Fruit fly (Drosophila melanogaster) whole organism, embryonic: Measurements from ENCODE around the gene CG14431.

Experiments
- Bdp1 ChIP-seq: fragments of 200-800 bp; sonication (Bioruptor generic); optimal IDR thresholded peaks from 3 replicates; lab custom pipeline; 2016; ENCODE audit warnings: missing biosample characterization, missing genetic modification characterization
- CG10147 ChIP-seq: fragments of 200-800 bp; sonication (Bioruptor generic); optimal IDR thresholded peaks from 2 replicates; lab custom pipeline; 2019; ENCODE audit warnings: missing biosample characterization, mild to moderate bottlenecking, missing genetic modification characterization, moderate library complexity
- CG10959 ChIP-seq: fragments of 200-800 bp; sonication (Bioruptor generic); IDR thresholded peaks from 2 replicates; pipeline ENCODE4 v1.3.6; 2022; ENCODE audit warnings: missing biosample characterization, missing genetic modification characterization
- CG12299 ChIP-seq: fragments of 200-800 bp; sonication (Bioruptor generic); optimal IDR thresholded peaks from 2 replicates; lab custom pipeline; 2018; ENCODE audit warnings: missing biosample characterization, mild to moderate bottlenecking, missing genetic modification characterization
- CG1233 ChIP-seq: fragments of 200-800 bp; sonication (Bioruptor generic); optimal IDR thresholded peaks from 4 replicates; lab custom pipeline; 2018; ENCODE audit warnings: missing biosample characterization, mild to moderate bottlenecking, missing genetic modification characterization
- CG14860 ChIP-seq: fragments of 200-800 bp; sonication (Bioruptor generic); IDR thresholded peaks from 3 replicates; pipeline ENCODE4 v1.3.6; 2022; ENCODE audit warnings: missing biosample characterization, missing genetic modification characterization; ENCODE audit not compliant: partially characterized antibody
- CG15269 ChIP-seq: fragments of 200-800 bp; sonication (Bioruptor generic); optimal IDR thresholded peaks from 2 replicates; lab custom pipeline; 2018; ENCODE audit warnings: missing biosample characterization, mild to moderate bottlenecking, missing genetic modification characterization, moderate library complexity
- CG16813 ChIP-seq: fragments of 200-800 bp; sonication (Bioruptor generic); IDR thresholded peaks from 3 replicates; pipeline ENCODE4 v1.3.6; 2022; ENCODE audit warnings: missing biosample characterization, missing genetic modification characterization; ENCODE audit not compliant: partially characterized antibody
- CG17361 ChIP-seq: fragments of 200-800 bp; sonication (Bioruptor generic); IDR thresholded peaks from 3 replicates; pipeline ENCODE4 v1.3.6; 2022; ENCODE audit warnings: missing biosample characterization, missing genetic modification characterization
- CG30431 ChIP-seq: fragments of 200-800 bp; sonication (Bioruptor generic); optimal IDR thresholded peaks from 2 replicates; lab custom pipeline; 2017; ENCODE audit warnings: missing biosample characterization, missing genetic modification characterization
- CG32772 ChIP-seq: fragments of 200-800 bp; sonication (Bioruptor generic); IDR thresholded peaks from 2 replicates; pipeline ENCODE4 v1.3.6; 2022; ENCODE audit warnings: missing biosample characterization, missing genetic modification characterization
- CG4707 ChIP-seq: fragments of 200-800 bp; sonication (Bioruptor generic); optimal IDR thresholded peaks from 2 replicates; lab custom pipeline; 2018; ENCODE audit warnings: missing biosample characterization, mild to moderate bottlenecking, missing genetic modification characterization, moderate library complexity
- CG4820 ChIP-seq: fragments of 200-800 bp; sonication (Bioruptor generic); optimal IDR thresholded peaks from 3 replicates; lab custom pipeline; 2016; ENCODE audit warnings: missing biosample characterization, missing genetic modification characterization
- CG5245 ChIP-seq: fragments of 200-800 bp; sonication (Bioruptor generic); optimal IDR thresholded peaks from 3 replicates; lab custom pipeline; 2016; ENCODE audit warnings: missing biosample characterization, missing genetic modification characterization
- CG8944 ChIP-seq: fragments of 200-800 bp; sonication (Bioruptor generic); optimal IDR thresholded peaks from 3 replicates; lab custom pipeline; 2016; ENCODE audit warnings: missing biosample characterization, missing genetic modification characterization
- CTCF ChIP-seq: fragments of 200-800 bp; sonication (Bioruptor generic); optimal IDR thresholded peaks from 2 replicates; lab custom pipeline; 2017; ENCODE audit warnings: missing biosample characterization, mild to moderate bottlenecking, missing genetic modification characterization, moderate library complexity
- Camta ChIP-seq: fragments of 200-800 bp; sonication (Bioruptor generic); optimal IDR thresholded peaks from 2 replicates; lab custom pipeline; 2016; ENCODE audit warnings: missing biosample characterization, missing genetic modification characterization
- CoRest ChIP-seq: fragments of 200-800 bp; sonication (Bioruptor generic); optimal IDR thresholded peaks from 3 replicates; lab custom pipeline; 2018; ENCODE audit warnings: missing biosample characterization, mild to moderate bottlenecking, missing genetic modification characterization, moderate library complexity
- D19A ChIP-seq: fragments of 200-800 bp; optimal IDR thresholded peaks from 3 replicates; lab custom pipeline; 2019; ENCODE audit warnings: missing biosample characterization, mild to moderate bottlenecking, missing genetic modification characterization, moderate library complexity
- Doc3 ChIP-seq: fragments of 200-800 bp; sonication (Bioruptor generic); IDR thresholded peaks from 3 replicates; pipeline ENCODE4 v1.3.6; 2022; ENCODE audit warnings: missing biosample characterization, missing genetic modification characterization; ENCODE audit not compliant: partially characterized antibody
- Dp ChIP-seq: fragments of 200-800 bp; sonication (Bioruptor generic); optimal IDR thresholded peaks from 2 replicates; lab custom pipeline; 2018; ENCODE audit warnings: missing biosample characterization, mild to moderate bottlenecking, missing genetic modification characterization, moderate library complexity
- Dref ChIP-seq: fragments of 200-800 bp; sonication (Bioruptor generic); IDR thresholded peaks from 2 replicates; pipeline ENCODE4 v1.3.6; 2022; ENCODE audit warnings: missing biosample characterization, missing genetic modification characterization
- Ets65A ChIP-seq: fragments of 200-800 bp; sonication (Bioruptor generic); peaks from one replicate; lab custom pipeline; 2016; ENCODE audit warnings: missing biosample characterization, missing genetic modification characterization
- Hr78 ChIP-seq, 2 experiments: fragments of 200-800 bp in 1 of 2; fragments of >200 bp in 1 of 2; sonication (Bioruptor generic) in 1 of 2; optimal IDR thresholded peaks; 2 replicates each; lab custom pipeline; 2017 to 2019; ENCODE audit warnings: missing biosample characterization in 2 of 2, missing genetic modification characterization in 2 of 2, mild to moderate bottlenecking in 1 of 2, moderate library complexity in 1 of 2
- Lpt ChIP-seq: fragments of >200 bp; optimal IDR thresholded peaks from 2 replicates; lab custom pipeline; 2018; ENCODE audit warnings: missing biosample characterization, missing genetic modification characterization
- MTF-1 ChIP-seq: fragments of 200-800 bp; sonication (Bioruptor generic); optimal IDR thresholded peaks from 2 replicates; lab custom pipeline; 2018; ENCODE audit warnings: missing biosample characterization, mild to moderate bottlenecking, missing genetic modification characterization, borderline replicate concordance
- Meics ChIP-seq: fragments of 200-800 bp; sonication (Bioruptor generic); optimal IDR thresholded peaks from 2 replicates; lab custom pipeline; 2017; ENCODE audit warnings: missing biosample characterization, mild to moderate bottlenecking, missing genetic modification characterization
- Mrtf ChIP-seq: fragments of 200-800 bp; sonication (Bioruptor generic); IDR thresholded peaks from 3 replicates; pipeline ENCODE4 v1.3.6; 2022; ENCODE audit warnings: missing biosample characterization, missing genetic modification characterization
- Opbp ChIP-seq: fragments of 200-800 bp; sonication (Bioruptor generic); IDR thresholded peaks from 3 replicates; pipeline ENCODE4 v1.3.6; 2022; ENCODE audit warnings: missing biosample characterization, missing genetic modification characterization; ENCODE audit not compliant: partially characterized antibody
- TFAM ChIP-seq: fragments of 200-800 bp; sonication (Bioruptor generic); optimal IDR thresholded peaks from 2 replicates; lab custom pipeline; 2017; ENCODE audit warnings: missing biosample characterization, missing genetic modification characterization, inconsistent platforms
- ap ChIP-seq: fragments of 200-800 bp; sonication (Bioruptor generic); IDR thresholded peaks from 2 replicates; pipeline ENCODE4 v1.3.6; 2022; ENCODE audit warnings: missing biosample characterization, missing genetic modification characterization
- ase ChIP-seq: fragments of 200-800 bp; sonication (Bioruptor generic); IDR thresholded peaks from 3 replicates; pipeline ENCODE4 v1.3.6; 2022; ENCODE audit warnings: missing biosample characterization, missing genetic modification characterization
- chif ChIP-seq, 2 experiments: fragments of 200-800 bp; sonication (Bioruptor generic); optimal IDR thresholded peaks; 3 replicates each; lab custom pipeline; 2016; ENCODE audit warnings: missing biosample characterization in 2 of 2, missing genetic modification characterization in 2 of 2
- crol ChIP-seq: fragments of 200-800 bp; sonication (Bioruptor generic); IDR thresholded peaks from 2 replicates; pipeline ENCODE4 v1.3.6; 2022; ENCODE audit warnings: missing biosample characterization, missing genetic modification characterization
- ems ChIP-seq: fragments of 200-800 bp; sonication (Bioruptor generic); optimal IDR thresholded peaks from 3 replicates; lab custom pipeline; 2016; ENCODE audit warnings: missing biosample characterization, missing genetic modification characterization
- fd96Cb ChIP-seq: fragments of 200-800 bp; sonication (Bioruptor generic); optimal IDR thresholded peaks from 2 replicates; lab custom pipeline; 2018; ENCODE audit warnings: missing biosample characterization, mild to moderate bottlenecking, missing genetic modification characterization, moderate library complexity
- gcm ChIP-seq: fragments of 200-800 bp; sonication (Bioruptor generic); optimal IDR thresholded peaks from 2 replicates; lab custom pipeline; 2019; ENCODE audit warnings: missing biosample characterization, mild to moderate bottlenecking, missing genetic modification characterization, moderate library complexity
- luna ChIP-seq: fragments of 200-800 bp; sonication (Bioruptor generic); optimal IDR thresholded peaks from 2 replicates; lab custom pipeline; 2016; ENCODE audit warnings: missing biosample characterization, missing genetic modification characterization
- mam ChIP-seq: fragments of 200-800 bp; sonication (Bioruptor generic); optimal IDR thresholded peaks from 3 replicates; lab custom pipeline; 2016; ENCODE audit warnings: missing biosample characterization, missing genetic modification characterization
- nau ChIP-seq: fragments of 200-800 bp; sonication (Bioruptor generic); optimal IDR thresholded peaks from 3 replicates; lab custom pipeline; 2017; ENCODE audit warnings: missing biosample characterization, mild to moderate bottlenecking, missing genetic modification characterization, missing genetic modification reagents
- seq ChIP-seq: fragments of 200-800 bp; sonication (Bioruptor generic); IDR thresholded peaks from 2 replicates; pipeline ENCODE4 v1.3.6; 2022; ENCODE audit warnings: missing biosample characterization, missing genetic modification characterization
- sima ChIP-seq: fragments of 200-800 bp; sonication (Bioruptor generic); optimal IDR thresholded peaks from 2 replicates; lab custom pipeline; 2016; ENCODE audit warnings: missing biosample characterization, missing genetic modification characterization
- sr ChIP-seq: fragments of 200-800 bp; sonication (Bioruptor generic); IDR thresholded peaks from 3 replicates; pipeline ENCODE4 v1.3.6; 2022; ENCODE audit warnings: missing biosample characterization, missing genetic modification characterization
- stc ChIP-seq: fragments of 200-800 bp; sonication (Bioruptor generic); IDR thresholded peaks from 2 replicates; pipeline ENCODE4 v1.3.6; 2022; ENCODE audit warnings: missing biosample characterization, missing genetic modification characterization
- tap ChIP-seq: fragments of 200-800 bp; optimal IDR thresholded peaks from 3 replicates; lab custom pipeline; 2019; ENCODE audit warnings: missing biosample characterization, mild to moderate bottlenecking, missing genetic modification characterization, moderate library complexity
- toy ChIP-seq: fragments of 200-800 bp; sonication (Bioruptor generic); IDR thresholded peaks from 2 replicates; pipeline ENCODE4 v1.3.6; 2022; ENCODE audit warnings: missing biosample characterization, missing genetic modification characterization
- unc-4 ChIP-seq: fragments of 200-800 bp; sonication (Bioruptor generic); IDR thresholded peaks from 2 replicates; pipeline ENCODE4 v1.3.6; 2022; ENCODE audit warnings: missing biosample characterization, missing genetic modification characterization; ENCODE audit not compliant: partially characterized antibody

The CG14431 gene

DNA sequence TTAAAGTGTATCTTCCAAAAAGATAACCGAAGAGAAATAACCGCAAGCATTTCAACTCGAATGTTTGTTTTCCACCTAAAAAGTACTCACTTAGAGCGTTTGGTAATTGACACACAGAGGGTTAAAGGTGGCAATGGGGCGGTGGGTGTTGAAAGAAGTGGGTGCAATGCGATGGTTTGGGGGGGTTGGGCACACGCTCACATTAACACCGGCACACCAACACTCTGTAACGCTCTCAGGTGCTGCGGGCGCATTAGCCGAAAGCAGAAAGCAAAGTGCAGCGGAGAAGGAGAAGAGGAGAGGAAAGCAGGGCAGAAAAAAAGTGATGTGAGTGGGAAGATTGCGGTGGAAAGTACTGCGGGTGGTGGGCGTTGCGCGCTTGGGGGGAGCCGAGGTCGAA lies 43.0 kb upstream of the CG14431 start (continued):
- no peak for TF ChIP-seq Doc3
- no peak for TF ChIP-seq CG5245 (GFP tag; lab: Kevin White, UChicago)
- TF ChIP-seq Dp (GFP tag; lab: Kevin White, UChicago) = no peak
- TF ChIP-seq CG8944 (GFP tag; lab: Kevin White, UChicago) = no peak
- TF ChIP-seq CG4707 (GFP tag; lab: Kevin White, UChicago) = no peak
- TF ChIP-seq ems (GFP tag; lab: Kevin White, UChicago) = no peak
- TF ChIP-seq ase = no peak
- TF ChIP-seq CG16813 (GFP tag; lab: Robert Waterston, UW) = no peak
- no peak for TF ChIP-seq CG14860 (GFP tag; lab: Robert Waterston, UW)
- no peak for TF ChIP-seq mam (GFP tag; lab: Kevin White, UChicago)
- no peak for TF ChIP-seq TFAM
- no peak for TF ChIP-seq CG15269 (tag; lab: Kevin White, UChicago)
- no peak for TF ChIP-seq CoRest (tag; lab: Kevin White, UChicago)
- TF ChIP-seq Camta = no peak
- no peak for TF ChIP-seq seq
- no peak for TF ChIP-seq ap (GFP tag; lab: Robert Waterston, UW)
- TF ChIP-seq gcm (GFP tag; lab: Kevin White, UChicago) = peak; percentile 30
- peak; percentile 80 for TF ChIP-seq crol (GFP tag; lab: Robert Waterston, UW)
- TF ChIP-seq CG4820 (GFP tag; lab: Kevin White, UChicago) = no peak
- no peak for TF ChIP-seq Opbp (GFP tag; lab: Robert Waterston, UW)
- no peak for TF ChIP-seq stc (GFP tag; lab: Robert Waterston, UW)
- no peak for TF ChIP-seq unc-4 (GFP tag; lab: Robert Waterston, UW)
- no peak for TF ChIP-seq Meics (GFP tag; lab: Kevin White, UChicago)
- TF ChIP-seq MTF-1 (GFP tag; lab: Kevin White, UChicago) = no peak
- no peak for TF ChIP-seq sima (GFP tag; lab: Kevin White, UChicago)
- TF ChIP-seq Dref (GFP tag; lab: Robert Waterston, UW) = no peak
- no peak for TF ChIP-seq Mrtf (GFP tag; lab: Robert Waterston, UW)
- 0 out of 2 replicates have a peak, but pooled peaks have one; percentile 9 for TF ChIP-seq CG32772 (GFP tag; lab: Robert Waterston, UW)
- no peak for TF ChIP-seq CG1233 (GFP tag; lab: Kevin White, UChicago)
- no peak for TF ChIP-seq CG10959 (GFP tag; lab: Robert Waterston, UW)
- TF ChIP-seq sr (GFP tag; lab: Robert Waterston, UW) = 0 out of 3 replicates have a peak, but pooled peaks have one; percentile 44
- no peak for TF ChIP-seq CTCF
- TF ChIP-seq Ets65A (GFP tag; lab: Kevin White, UChicago) = peak; percentile 41
- TF ChIP-seq fd96Cb (tag; lab: Kevin White, UChicago) = no peak
- TF ChIP-seq Lpt (GFP tag; lab: Kevin White, UChicago) = no peak
- TF ChIP-seq Hr78 (GFP tag; optimal IDR thresholded peaks at IDR 0.05; lab: Kevin White, UChicago) = peak in 1 of 2 experiments; percentile 66
- TF ChIP-seq CG12299 (tag; lab: Kevin White, UChicago) = no peak
- no peak for TF ChIP-seq Bdp1
- TF ChIP-seq toy = no peak
- TF ChIP-seq nau (GFP tag; lab: Kevin White, UChicago) = no peak
- TF ChIP-seq chif (GFP tag; optimal IDR thresholded peaks at IDR 0.05; lab: Kevin White, UChicago) = no peak
- TF ChIP-seq CG10147 (GFP tag; lab: Kevin White, UChicago) = no peak
- TF ChIP-seq CG30431 (GFP tag; lab: Kevin White, UChicago) = no peak
- peak; percentile 52 for TF ChIP-seq D19A (tag; lab: Kevin White, UChicago)
- TF ChIP-seq CG17361 (GFP tag; lab: Robert Waterston, UW) = no peak
- no peak for TF ChIP-seq tap (tag; lab: Kevin White, UChicago)
- TF ChIP-seq luna = no peak
